Fruit fly (Drosophila melanogaster) whole organism, prepupa: Measurements from ENCODE around the gene Miga.

Source experiments
- CG10669 ChIP-seq: fragments of 200-800 bp; sonication (Bioruptor generic); optimal IDR thresholded peaks from 3 replicates; lab custom pipeline; 2018; ENCODE audit warnings: missing biosample characterization, mild to moderate bottlenecking, missing genetic modification characterization, moderate library complexity
- CG11762 ChIP-seq: fragments of 200-800 bp; sonication (Bioruptor generic); optimal IDR thresholded peaks from 3 replicates; lab custom pipeline; 2016; ENCODE audit warnings: missing biosample characterization, missing genetic modification characterization; ENCODE audit not compliant: insufficient read depth
- CG11902 ChIP-seq: fragments of 200-800 bp; sonication (Bioruptor generic); optimal IDR thresholded peaks from 3 replicates; lab custom pipeline; 2016; ENCODE audit warnings: missing biosample characterization, missing genetic modification characterization
- CG15336 ChIP-seq: fragments of 200-800 bp; sonication (Bioruptor generic); IDR thresholded peaks from 2 replicates; pipeline ENCODE4 v1.3.6; 2022; ENCODE audit warnings: missing biosample characterization, missing genetic modification characterization
- CG1621 ChIP-seq: fragments of 200-800 bp; sonication (Bioruptor generic); optimal IDR thresholded peaks from 3 replicates; lab custom pipeline; 2018; ENCODE audit warnings: missing biosample characterization, mild to moderate bottlenecking, missing genetic modification characterization
- CG3032 ChIP-seq: fragments of 200-800 bp; optimal IDR thresholded peaks from 2 replicates; lab custom pipeline; 2019; ENCODE audit warnings: missing biosample characterization, mild to moderate bottlenecking, missing genetic modification characterization, moderate library complexity
- CG32006 ChIP-seq: fragments of 200-800 bp; sonication (Bioruptor generic); optimal IDR thresholded peaks from 3 replicates; lab custom pipeline; 2017; ENCODE audit warnings: missing biosample characterization, mild to moderate bottlenecking, missing genetic modification characterization
- CG3919 ChIP-seq: fragments of 200-800 bp; sonication (Bioruptor generic); optimal IDR thresholded peaks from 3 replicates; lab custom pipeline; 2016; ENCODE audit warnings: missing biosample characterization, missing genetic modification characterization
- CG4318 ChIP-seq: fragments of 200-800 bp; sonication (Bioruptor generic); optimal IDR thresholded peaks from 3 replicates; lab custom pipeline; 2017; ENCODE audit warnings: missing biosample characterization, mild to moderate bottlenecking, missing genetic modification characterization
- CG6163 ChIP-seq: fragments of 200-800 bp; sonication (Bioruptor generic); IDR thresholded peaks from 3 replicates; pipeline ENCODE4 v1.3.6; 2022; ENCODE audit warnings: missing biosample characterization, missing genetic modification characterization
- CG6792 ChIP-seq: fragments of 200-800 bp; sonication (Bioruptor generic); optimal IDR thresholded peaks from 3 replicates; lab custom pipeline; 2016; ENCODE audit warnings: missing biosample characterization, missing genetic modification characterization
- CG7368 ChIP-seq: fragments of 200-800 bp; sonication (Bioruptor generic); optimal IDR thresholded peaks from 3 replicates; lab custom pipeline; 2016; ENCODE audit warnings: missing biosample characterization, missing genetic modification characterization
- CG8319 ChIP-seq: fragments of 200-800 bp; sonication (Bioruptor generic); optimal IDR thresholded peaks from 3 replicates; lab custom pipeline; 2016; ENCODE audit warnings: missing biosample characterization, missing genetic modification characterization
- CG8632 ChIP-seq: fragments of 200-800 bp; sonication (Bioruptor generic); optimal IDR thresholded peaks from 3 replicates; lab custom pipeline; 2016; ENCODE audit warnings: missing biosample characterization, missing genetic modification characterization
- Eip75B ChIP-seq: fragments of 200-800 bp; sonication (Bioruptor generic); optimal IDR thresholded peaks from 3 replicates; lab custom pipeline; 2016; ENCODE audit warnings: missing biosample characterization, missing genetic modification characterization
- Eip93F ChIP-seq: fragments of 200-800 bp; sonication (Bioruptor generic); optimal IDR thresholded peaks from 2 replicates; lab custom pipeline; 2016; ENCODE audit warnings: missing biosample characterization, mild to moderate bottlenecking, missing genetic modification characterization
- Ets21C ChIP-seq: fragments of 200-800 bp; sonication (Bioruptor generic); optimal IDR thresholded peaks from 3 replicates; lab custom pipeline; 2016; ENCODE audit warnings: missing biosample characterization, missing genetic modification characterization
- Gug ChIP-seq: fragments of 200-800 bp; sonication (Bioruptor generic); IDR thresholded peaks from 2 replicates; pipeline ENCODE4 v1.3.6; 2022; ENCODE audit warnings: missing biosample characterization, missing genetic modification characterization
- Hr38 ChIP-seq: sonication (Bioruptor generic); optimal IDR thresholded peaks from 2 replicates; lab custom pipeline; 2016; ENCODE audit warnings: missing biosample characterization, missing genetic modification characterization
- Hr39 ChIP-seq: fragments of 200-800 bp; sonication (Bioruptor generic); optimal IDR thresholded peaks from 2 replicates; lab custom pipeline; 2016; ENCODE audit warnings: missing biosample characterization, missing genetic modification characterization
- Hr4 ChIP-seq: fragments of 200-800 bp; sonication (Bioruptor generic); optimal IDR thresholded peaks from 3 replicates; lab custom pipeline; 2016; ENCODE audit warnings: missing biosample characterization, missing genetic modification characterization
- Lpt ChIP-seq: fragments of 200-800 bp; sonication (Bioruptor generic); optimal IDR thresholded peaks from 3 replicates; lab custom pipeline; 2016; ENCODE audit warnings: missing biosample characterization, missing genetic modification characterization
- Met ChIP-seq: fragments of 200-800 bp; sonication (Bioruptor generic); optimal IDR thresholded peaks from 3 replicates; lab custom pipeline; 2016; ENCODE audit warnings: missing biosample characterization, missing genetic modification characterization
- OdsH ChIP-seq: fragments of 200-800 bp; sonication (Bioruptor generic); optimal IDR thresholded peaks from 3 replicates; lab custom pipeline; 2016; ENCODE audit warnings: missing biosample characterization, missing genetic modification characterization
- Sox14 ChIP-seq: fragments of 200-800 bp; sonication (Bioruptor generic); optimal IDR thresholded peaks from 3 replicates; lab custom pipeline; 2016; ENCODE audit warnings: missing biosample characterization, missing genetic modification characterization
- Sox15 ChIP-seq: fragments of 200-800 bp; sonication (Bioruptor generic); optimal IDR thresholded peaks from 3 replicates; lab custom pipeline; 2016; ENCODE audit warnings: missing biosample characterization, missing genetic modification characterization
- cyc ChIP-seq: fragments of 200-800 bp; sonication (Bioruptor generic); optimal IDR thresholded peaks from 3 replicates; lab custom pipeline; 2016; ENCODE audit warnings: missing biosample characterization, missing genetic modification characterization
- dac ChIP-seq: fragments of 200-800 bp; sonication (Bioruptor generic); optimal IDR thresholded peaks from 2 replicates; lab custom pipeline; 2017; ENCODE audit warnings: missing biosample characterization, mild to moderate bottlenecking, missing genetic modification characterization
- dsx ChIP-seq: fragments of 200-800 bp; optimal IDR thresholded peaks from 3 replicates; lab custom pipeline; 2019; ENCODE audit warnings: missing biosample characterization, mild to moderate bottlenecking, missing genetic modification characterization, moderate library complexity; ENCODE audit not compliant: poor library complexity, severe bottlenecking
- eg ChIP-seq: fragments of 200-800 bp; sonication (Bioruptor generic); IDR thresholded peaks from 3 replicates; pipeline ENCODE4 v1.3.6; 2022; ENCODE audit warnings: missing biosample characterization, missing genetic modification characterization
- esn ChIP-seq: fragments of 200-800 bp; sonication (Bioruptor generic); optimal IDR thresholded peaks from 2 replicates; lab custom pipeline; 2016; ENCODE audit warnings: missing biosample characterization, mild to moderate bottlenecking, missing genetic modification characterization, moderate library complexity
- fd59A ChIP-seq: fragments of 200-800 bp; sonication (Bioruptor generic); optimal IDR thresholded peaks from 2 replicates; lab custom pipeline; 2017; ENCODE audit warnings: missing biosample characterization, mild to moderate bottlenecking, missing genetic modification characterization, missing genetic modification reagents
- fd85E ChIP-seq: fragments of 200-800 bp; sonication (Bioruptor generic); optimal IDR thresholded peaks from 3 replicates; lab custom pipeline; 2016; ENCODE audit warnings: missing biosample characterization, missing genetic modification characterization
- lz ChIP-seq: fragments of 200-800 bp; sonication (Bioruptor generic); optimal IDR thresholded peaks from 3 replicates; lab custom pipeline; 2016; ENCODE audit warnings: missing biosample characterization, missing genetic modification characterization
- net ChIP-seq: fragments of 200-800 bp; sonication (Bioruptor generic); optimal IDR thresholded peaks from 3 replicates; lab custom pipeline; 2016; ENCODE audit warnings: missing biosample characterization, missing genetic modification characterization
- pdm3 ChIP-seq: fragments of 200-800 bp; sonication (Bioruptor generic); optimal IDR thresholded peaks from 3 replicates; lab custom pipeline; 2016; ENCODE audit warnings: missing biosample characterization, missing genetic modification characterization
- ss ChIP-seq, 2 experiments: fragments of 200-800 bp; sonication (Bioruptor generic); optimal IDR thresholded peaks; 2 replicates in 1 of 2; 3 replicates in 1 of 2; lab custom pipeline; 2017 to 2018; ENCODE audit warnings: mild to moderate bottlenecking in 2 of 2, missing biosample characterization in 2 of 2, missing genetic modification characterization in 2 of 2, moderate library complexity in 1 of 2
- svp ChIP-seq: fragments of 200-800 bp; sonication (Bioruptor generic); peaks from one replicate; lab custom pipeline; 2016; ENCODE audit warnings: missing biosample characterization, missing genetic modification characterization
- topi ChIP-seq: fragments of 200-800 bp; sonication (Bioruptor generic); optimal IDR thresholded peaks from 3 replicates; lab custom pipeline; 2016; ENCODE audit warnings: missing biosample characterization, missing genetic modification characterization

The Miga gene

DNA sequence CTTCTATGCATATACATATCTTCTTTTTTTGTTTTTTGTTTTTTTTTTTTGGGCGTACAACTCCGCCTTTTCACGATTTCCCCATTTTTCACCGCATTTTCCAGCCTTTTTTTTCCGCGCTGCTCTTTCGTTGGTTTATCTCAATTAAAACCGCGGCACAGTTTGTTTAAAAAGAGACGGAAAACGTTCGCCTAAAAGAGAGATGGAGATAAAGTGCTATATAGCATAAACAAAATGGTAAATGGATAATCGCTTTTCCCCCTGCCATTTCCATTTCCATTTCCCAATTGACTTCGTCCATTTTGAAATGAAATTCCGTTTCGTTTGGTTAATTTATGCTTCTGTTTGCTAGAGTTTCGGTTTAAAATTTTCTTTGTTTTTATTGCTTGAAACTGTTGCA is 9.5 kb upstream of the Miga start:
- no peak for TF ChIP-seq CG8632 (GFP tag; lab: Kevin White, UChicago)

DNA sequence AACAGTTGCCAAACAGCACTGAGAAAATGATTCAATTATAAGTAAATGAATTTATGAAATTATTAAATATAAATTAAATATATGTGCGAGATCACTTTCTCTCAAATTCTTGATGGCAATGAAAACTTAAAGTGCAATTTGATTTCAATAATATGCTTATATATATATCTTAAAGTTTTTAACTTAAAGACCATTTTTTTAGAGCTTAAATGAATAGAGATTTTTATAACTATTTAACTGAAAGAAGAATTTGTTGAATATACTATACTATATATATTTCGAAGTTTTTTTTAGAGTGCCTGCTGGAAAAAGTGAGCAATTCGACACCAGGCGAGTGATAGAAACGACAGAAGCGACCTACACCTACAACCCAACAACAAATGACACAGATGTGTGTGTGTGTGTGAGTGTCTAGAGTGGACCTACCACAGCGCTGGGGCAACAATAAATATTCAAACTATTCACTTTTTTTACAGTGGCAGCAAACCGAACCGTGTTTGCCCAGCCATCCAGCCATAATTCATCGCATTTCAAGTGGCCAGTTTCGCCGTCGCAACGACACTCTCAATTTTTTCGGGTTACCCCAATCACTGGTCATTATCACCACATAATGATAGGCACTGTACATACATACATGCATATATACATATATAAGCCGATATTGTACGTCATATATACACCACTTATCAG is 7.4 kb upstream of the Miga start:
- no peak for TF ChIP-seq dac
- TF ChIP-seq CG15336 (GFP tag; lab: Robert Waterston, UW): no peak
- peak; percentile 14 for TF ChIP-seq esn (GFP tag; lab: Kevin White, UChicago)
- no peak for TF ChIP-seq ss (GFP tag; optimal IDR thresholded peaks at IDR 0.05; lab: Kevin White, UChicago)

DNA sequence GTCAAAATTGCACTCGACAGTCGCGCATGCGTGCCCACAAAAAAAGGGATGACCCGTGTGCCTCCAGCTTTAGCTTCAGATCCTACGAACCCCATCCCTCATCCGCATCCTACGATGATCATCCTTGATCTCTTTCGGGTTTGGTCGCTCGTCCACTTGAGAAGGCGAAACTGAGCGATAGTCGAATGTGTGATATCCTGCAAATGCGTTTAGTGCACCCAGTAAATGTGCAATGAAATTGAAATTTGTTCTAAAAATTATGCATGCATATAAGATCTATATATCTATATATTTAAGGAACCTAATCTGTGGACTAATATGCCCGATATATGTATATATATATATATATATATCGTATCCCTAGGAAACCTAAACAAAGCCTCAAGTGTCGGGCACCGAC is 6.7 kb upstream of the Miga start:
- TF ChIP-seq CG7368 (GFP tag; lab: Kevin White, UChicago) (no peak), CG11902 (GFP tag; lab: Kevin White, UChicago) (no peak), fd59A (no peak), Gug (GFP tag; lab: Robert Waterston, UW) (no peak), pdm3 (no peak), CG3919 (no peak), Met (GFP tag; lab: Kevin White, UChicago) (no peak), net (no peak)

DNA sequence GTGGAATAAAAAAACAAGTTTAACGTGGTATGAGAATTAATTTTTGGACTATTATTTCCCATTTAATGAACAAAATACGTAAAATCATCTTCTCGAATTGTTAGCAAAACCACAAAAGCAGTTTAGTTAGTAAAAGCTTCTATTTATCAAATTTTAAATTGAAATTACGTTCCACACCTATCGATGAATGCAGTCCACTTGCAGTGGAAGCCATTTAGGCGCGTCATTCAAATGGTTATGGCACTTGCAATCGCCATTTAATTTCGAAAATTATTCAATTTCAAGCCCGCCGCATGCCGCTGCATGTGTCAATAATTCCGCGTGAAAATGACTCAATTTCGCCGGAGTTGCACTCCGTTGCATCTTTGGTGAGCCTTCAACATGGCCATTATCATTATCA is 5.3 kb upstream of the Miga start:
- TF ChIP-seq Lpt (no peak), Ets21C (GFP tag; lab: Kevin White, UChicago) (no peak)
- TF ChIP-seq, all 60 proteins: peak for 0

DNA sequence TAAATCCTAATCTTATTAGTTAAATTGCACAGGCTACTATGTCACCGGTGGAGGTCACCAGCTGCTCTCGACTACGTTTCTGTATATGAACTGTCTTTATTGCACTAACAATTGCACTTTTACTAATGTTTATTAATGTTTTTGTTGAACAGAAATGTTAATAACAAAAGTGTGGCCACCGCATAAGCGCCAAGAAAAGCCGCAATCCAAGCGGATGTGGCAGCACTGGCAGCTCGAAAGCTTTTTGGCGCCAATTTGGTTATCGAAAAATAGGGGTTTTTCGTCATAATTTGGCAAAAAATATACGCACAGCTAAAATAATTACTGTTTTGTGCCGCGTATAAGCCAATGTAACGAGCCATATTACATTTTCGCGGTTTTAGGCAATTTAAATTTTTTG is 4.5 kb upstream of the Miga start, which contains the start of gene CG12123:
TSS of gene CG12123 (minus strand) at position 188 of the 400 bp plus-strand sequence.
- TF ChIP-seq Sox15 (GFP tag; lab: Kevin White, UChicago) (no peak), fd59A (no peak), svp (GFP tag; lab: Kevin White, UChicago) (no peak), CG6792 (GFP tag; lab: Kevin White, UChicago) (no peak), net (no peak), eg (no peak), CG10669 (no peak), fd85E (no peak), Ets21C (GFP tag; lab: Kevin White, UChicago) (no peak), CG6163 (GFP tag; lab: Robert Waterston, UW) (no peak), CG7368 (GFP tag; lab: Kevin White, UChicago) (no peak)

DNA sequence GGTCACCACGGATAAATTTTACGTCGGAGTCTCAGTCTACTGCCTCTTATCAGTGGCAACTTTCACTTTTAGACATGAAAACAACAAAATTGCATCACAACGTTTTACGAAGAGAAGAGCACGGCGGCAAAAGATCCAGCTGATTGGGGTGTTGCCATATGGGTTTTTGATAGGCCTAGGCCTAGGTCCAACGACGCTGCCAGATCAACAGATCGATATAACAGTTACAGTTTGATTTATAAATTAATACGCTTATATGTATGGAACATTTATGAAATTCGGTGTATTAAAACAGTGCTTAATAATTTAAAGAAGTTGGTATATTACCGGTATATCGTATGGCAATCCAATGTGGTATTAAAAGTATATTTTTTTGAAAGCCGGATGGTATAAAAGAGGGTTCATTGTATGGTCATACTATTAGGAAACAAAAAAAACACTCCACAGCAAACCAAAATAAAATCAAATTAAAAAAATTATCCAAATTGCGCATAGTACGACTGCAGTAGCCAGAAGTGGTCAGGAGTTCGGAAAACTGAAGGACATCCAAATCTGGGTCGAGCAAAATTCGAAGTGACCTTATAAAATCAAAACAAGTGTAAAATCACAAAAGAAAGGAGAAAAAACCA is 850 bp downstream of the Miga start, which contains the start of gene CG1440:
TSS of gene CG1440 (plus strand) at position 402 of the 629 bp plus-strand sequence.
- TF ChIP-seq CG3032 (peak; percentile 29), net (no peak), fd59A (no peak), Eip75B (no peak), Hr4 (GFP tag; lab: Kevin White, UChicago) (no peak), CG4318 (no peak), CG8319 (no peak), cyc (no peak), Lpt (no peak), ss (GFP tag; optimal IDR thresholded peaks at IDR 0.05; lab: Kevin White, UChicago) (no peak), Hr39 (GFP tag; lab: Kevin White, UChicago) (no peak), eg (no peak; the same call in 2 of the 3 replicates), CG1621 (tag; lab: Kevin White, UChicago) (no peak), OdsH (no peak), esn (GFP tag; lab: Kevin White, UChicago) (peak; percentile 46), lz (GFP tag; lab: Kevin White, UChicago) (peak; percentile 36), Eip93F (no peak), CG11902 (GFP tag; lab: Kevin White, UChicago) (no peak), pdm3 (no peak), CG10669 (no peak), CG6792 (GFP tag; lab: Kevin White, UChicago) (no peak), topi (GFP tag; lab: Kevin White, UChicago) (no peak), CG11762 (GFP tag; lab: Kevin White, UChicago) (no peak), dsx (GFP tag; lab: Kevin White, UChicago) (no peak), CG32006 (GFP tag; lab: Kevin White, UChicago) (no peak), Ets21C (GFP tag; lab: Kevin White, UChicago) (no peak), Sox14 (GFP tag; lab: Kevin White, UChicago) (peak; percentile 22), CG6163 (GFP tag; lab: Robert Waterston, UW) (0 out of 3 replicates have a peak, but pooled peaks have one; percentile 14), Hr38 (GFP tag; lab: Kevin White, UChicago) (no peak)
